Fruit fly (Drosophila melanogaster) whole organism, pupa: Measurements from ENCODE around the gene CG3823.

Source experiments
- CG10348 ChIP-seq: fragments of 200-800 bp; sonication (Bioruptor generic); IDR thresholded peaks from 2 replicates; pipeline ENCODE4 v1.3.6; 2022; ENCODE audit warnings: missing biosample characterization, missing genetic modification characterization
- CG12605 ChIP-seq: fragments of 200-800 bp; sonication (Bioruptor generic); IDR thresholded peaks from 2 replicates; pipeline ENCODE4 v1.3.6; 2022; ENCODE audit warnings: missing biosample characterization, missing genetic modification characterization
- CG15710 ChIP-seq: fragments of 200-800 bp; sonication (Bioruptor generic); optimal IDR thresholded peaks from 2 replicates; lab custom pipeline; 2018; ENCODE audit warnings: missing biosample characterization, mild to moderate bottlenecking, missing genetic modification characterization, moderate library complexity
- CG17806 ChIP-seq: fragments of 200-800 bp; sonication (Bioruptor generic); optimal IDR thresholded peaks from 2 replicates; lab custom pipeline; 2018; ENCODE audit warnings: missing biosample characterization, mild to moderate bottlenecking, missing genetic modification characterization, moderate library complexity
- CG8159 ChIP-seq: fragments of 200-800 bp; sonication (Bioruptor generic); optimal IDR thresholded peaks from 3 replicates; lab custom pipeline; 2018; ENCODE audit warnings: missing biosample characterization, mild to moderate bottlenecking, missing genetic modification characterization, moderate library complexity
- CG8301 ChIP-seq: fragments of 200-800 bp; sonication (Bioruptor generic); optimal IDR thresholded peaks from 2 replicates; lab custom pipeline; 2018; ENCODE audit warnings: missing biosample characterization, mild to moderate bottlenecking, missing genetic modification characterization
- D1 ChIP-seq: fragments of 200-800 bp; sonication (Bioruptor generic); optimal IDR thresholded peaks from 2 replicates; lab custom pipeline; 2018; ENCODE audit warnings: missing biosample characterization, mild to moderate bottlenecking, missing genetic modification characterization, moderate library complexity
- EcR ChIP-seq: fragments of 200-800 bp; sonication (Bioruptor generic); optimal IDR thresholded peaks from 3 replicates; lab custom pipeline; 2019; ENCODE audit warnings: missing biosample characterization, missing genetic modification characterization, mild to moderate bottlenecking, moderate library complexity, missing genetic modification reagents
- Pif1A ChIP-seq: fragments of 200-800 bp; sonication (Bioruptor generic); optimal IDR thresholded peaks from 3 replicates; lab custom pipeline; 2016; ENCODE audit warnings: missing biosample characterization, missing genetic modification characterization
- Snoo ChIP-seq: fragments of 200-800 bp; sonication (Bioruptor generic); optimal IDR thresholded peaks from 3 replicates; lab custom pipeline; 2017; ENCODE audit warnings: missing biosample characterization, mild to moderate bottlenecking, missing genetic modification characterization, inconsistent platforms
- gl ChIP-seq: fragments of 200-800 bp; sonication (Bioruptor generic); optimal IDR thresholded peaks from 2 replicates; lab custom pipeline; 2018; ENCODE audit warnings: missing biosample characterization, mild to moderate bottlenecking, missing genetic modification characterization
- rn ChIP-seq: fragments of 200-800 bp; sonication (Bioruptor generic); IDR thresholded peaks from 2 replicates; pipeline ENCODE4 v1.3.6; 2022; ENCODE audit warnings: missing biosample characterization, missing genetic modification characterization

DNA sequence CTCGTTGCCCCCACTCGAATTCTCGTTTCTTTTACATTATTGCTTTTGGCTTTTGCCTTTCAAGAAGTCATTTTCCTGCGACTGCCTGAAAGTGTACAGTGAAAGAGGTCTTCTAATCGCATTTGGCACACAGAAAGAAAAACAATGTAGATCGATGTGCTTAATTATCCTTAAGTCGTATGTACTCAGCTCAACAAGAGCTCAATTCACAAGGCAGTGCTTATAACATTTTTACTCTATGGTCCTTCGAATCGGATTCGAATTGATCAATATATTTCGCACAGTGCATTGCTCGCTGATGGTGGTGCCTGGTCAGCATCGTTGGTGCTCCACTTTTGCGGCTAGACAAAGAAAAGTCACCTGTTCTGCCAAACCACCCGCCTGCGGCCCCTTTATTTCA lies 6.6 kb downstream of the CG3823 start:
- TF ChIP-seq Snoo (tag; lab: Kevin White, UChicago) (no peak), CG8301 (tag; lab: Kevin White, UChicago) (peak; percentile 27), rn (GFP tag; lab: Robert Waterston, UW) (no peak), CG17806 (no peak), CG15710 (tag; lab: Kevin White, UChicago) (no peak), CG10348 (GFP tag; lab: Robert Waterston, UW) (no peak), D1 (tag; lab: Kevin White, UChicago) (no peak), CG12605 (GFP tag; lab: Robert Waterston, UW) (no peak), CG8159 (tag; lab: Kevin White, UChicago) (no peak), gl (tag; lab: Kevin White, UChicago) (no peak), Pif1A (no peak), EcR (no peak)
